Worm (Caenorhabditis elegans): ENCODE data around the gene sre-38.

sre-38 gene

DNA sequence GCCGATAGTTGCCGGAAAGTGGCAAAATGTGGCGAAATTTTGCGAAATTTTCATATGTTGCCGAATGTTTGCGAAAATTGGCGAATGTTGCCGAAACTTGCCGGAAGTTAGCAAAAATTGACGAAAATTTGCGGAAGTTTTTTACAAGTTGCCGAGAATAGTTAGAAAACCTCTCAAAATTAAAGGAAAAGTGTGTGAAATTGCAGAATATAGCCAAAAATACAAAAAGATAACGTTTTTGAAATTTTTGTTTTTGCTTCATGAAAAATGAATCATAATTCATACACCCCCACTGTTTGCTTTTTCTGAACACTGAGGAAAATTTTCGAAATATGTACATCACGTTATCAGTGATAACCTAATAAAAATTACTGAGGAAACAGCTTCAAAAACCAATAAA, 24.3 kb downstream of the sre-38 start:
- TF ChIP-seq dmd-6 (GFP tag; IDR thresholded peaks at IDR 0.05), result no peak

- no peak for TF ChIP-seq F10B5.3 (tag; optimal IDR thresholded peaks at IDR 0.05)
- no peak for TF ChIP-seq zfp-2 (tag; optimal IDR thresholded peaks at IDR 0.05)
- no peak for TF ChIP-seq lsy-2 (tag; optimal IDR thresholded peaks at IDR 0.05)
- TF ChIP-seq lir-3 (tag; optimal IDR thresholded peaks at IDR 0.05), result no peak
These were observed 25.2 kb downstream of the sre-38 start, which contains the start of gene fbxb-102 for ce11 chrII:12482622-12483021. fbxb-102 (plus strand) TSS chrII:12482922.

- TF ChIP-seq set-16 (GFP tag; IDR thresholded peaks at IDR 0.05) (0 out of 2 replicates have a peak, but pooled peaks have one; percentile 0), zip-2 (tag; optimal IDR thresholded peaks at IDR 0.05) (no peak)
These were observed 27.7 kb downstream of the sre-38 start, which contains the start of gene F15A4.10 for ce11 chrII:12485060-12485459. F15A4.10 (minus strand) TSS chrII:12485160.

ce11 chrII:12488810-12489209, 31.4 kb downstream of the sre-38 start:
- TF ChIP-seq nhr-41 (GFP tag; IDR thresholded peaks at IDR 0.05) (no peak), R02D3.7 (tag; optimal IDR thresholded peaks at IDR 0.05) (no peak), F10B5.3 (tag; optimal IDR thresholded peaks at IDR 0.05) (no peak), spr-3 (GFP tag; optimal IDR thresholded peaks at IDR 0.05) (no peak), ceh-82 (tag; optimal IDR thresholded peaks at IDR 0.05) (no peak), Y75B8A.6 (GFP tag; IDR thresholded peaks at IDR 0.05) (no peak), lin-29 (GFP tag; IDR thresholded peaks at IDR 0.05) (no peak), ztf-7 (tag; optimal IDR thresholded peaks at IDR 0.05) (no peak), zfp-2 (tag; optimal IDR thresholded peaks at IDR 0.05) (no peak), mxl-3 (GFP tag; optimal IDR thresholded peaks at IDR 0.05) (no peak), dve-1 (tag; optimal IDR thresholded peaks at IDR 0.05; ENCODE audit: insufficient read depth) (no peak), mdl-1 (tag; optimal IDR thresholded peaks at IDR 0.05) (no peak), php-3 (GFP tag; IDR thresholded peaks at IDR 0.05) (no peak)

DNA sequence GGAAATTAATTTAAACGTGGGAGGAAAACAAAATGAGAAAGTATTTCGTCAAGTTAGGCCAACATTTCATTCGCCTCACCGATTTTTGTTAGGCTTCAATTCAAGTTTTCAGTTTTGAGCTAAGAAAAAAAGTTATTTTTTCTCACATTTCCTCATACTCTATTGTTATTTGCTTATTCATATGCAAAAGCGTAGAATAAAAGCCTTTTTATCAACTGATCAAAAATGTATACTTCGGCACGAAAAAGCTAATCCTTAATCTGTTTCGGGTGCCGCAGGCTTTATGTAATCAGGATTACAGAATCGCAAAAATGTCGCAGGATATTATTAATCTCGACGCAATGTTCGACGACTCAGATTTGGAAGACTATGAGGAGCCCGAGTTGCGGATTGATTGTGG, 32.5 kb downstream of the sre-38 start, which contains the start of gene T21B4.15:
TSS of gene T21B4.15 (plus strand) at position 301 of the 400 bp plus-strand sequence.
- TF ChIP-seq F37D6.2 (tag; optimal IDR thresholded peaks at IDR 0.05) (no peak), spr-3 (GFP tag; optimal IDR thresholded peaks at IDR 0.05) (no peak), Y105C5A.15 (GFP tag; IDR thresholded peaks at IDR 0.05) (no peak), dmd-8 (GFP tag; IDR thresholded peaks at IDR 0.05) (no peak), mxl-2 (GFP tag; conservative IDR thresholded peaks at IDR 0.05) (no peak), saeg-2 (GFP tag; IDR thresholded peaks at IDR 0.05) (no peak), lin-1 (GFP tag; IDR thresholded peaks at IDR 0.05) (no peak), F49E8.2 (tag; optimal IDR thresholded peaks at IDR 0.05; ENCODE audit: borderline replicate concordance) (no peak), Y48G9A.11 (GFP tag; IDR thresholded peaks at IDR 0.05) (no peak)

DNA sequence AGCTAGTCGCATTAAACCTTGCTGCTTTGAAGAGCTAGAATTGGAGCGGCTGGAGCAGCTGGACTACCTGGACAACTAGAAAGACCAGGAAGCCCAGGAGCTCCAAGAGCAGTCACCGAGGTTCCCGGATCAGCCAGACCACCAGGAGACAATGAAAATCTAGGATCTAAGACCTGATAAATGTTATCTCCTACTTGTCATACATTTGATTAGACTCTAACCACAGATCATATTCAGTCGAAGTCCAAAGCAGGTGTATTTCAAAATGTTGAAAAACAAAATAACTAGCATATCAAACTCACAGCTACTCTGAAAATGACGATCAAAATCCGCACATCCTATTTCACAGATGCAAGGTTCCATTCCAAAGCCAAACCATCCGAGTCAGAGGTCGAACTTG, 34.6 kb downstream of the sre-38 start, which contains the start of gene srz-6:
TSS of gene srz-6 (plus strand) at position 301 of the 400 bp plus-strand sequence.
- no peak for TF ChIP-seq attf-4 (tag; optimal IDR thresholded peaks at IDR 0.05)
- no peak for TF ChIP-seq zfp-3 (GFP tag; conservative IDR thresholded peaks at IDR 0.05)
- TF ChIP-seq saeg-2 (GFP tag; IDR thresholded peaks at IDR 0.05), result no peak
- TF ChIP-seq tra-1 (GFP tag; IDR thresholded peaks at IDR 0.05), result no peak
- TF ChIP-seq lin-1 (GFP tag; IDR thresholded peaks at IDR 0.05), result no peak
- TF ChIP-seq pha-4 (GFP tag; IDR thresholded peaks at IDR 0.05), result no peak
- no peak for TF ChIP-seq pha-4 (tag; optimal IDR thresholded peaks at IDR 0.05)
- TF ChIP-seq D1046.2 (GFP tag; IDR thresholded peaks at IDR 0.05), result no peak
- no peak for TF ChIP-seq ztf-7 (tag; optimal IDR thresholded peaks at IDR 0.05)
- TF ChIP-seq Y105C5A.15 (GFP tag; IDR thresholded peaks at IDR 0.05), result no peak
- TF ChIP-seq zfp-2 (tag; optimal IDR thresholded peaks at IDR 0.05), result no peak
- no peak for TF ChIP-seq ctbp-1 (GFP tag; IDR thresholded peaks at IDR 0.05)
- TF ChIP-seq fkh-10 (GFP tag; optimal IDR thresholded peaks at IDR 0.05), result no peak
- TF ChIP-seq Y48G9A.11 (GFP tag; IDR thresholded peaks at IDR 0.05), result no peak
- no peak for TF ChIP-seq ceh-28 (tag; optimal IDR thresholded peaks at IDR 0.05)
- no peak for TF ChIP-seq mxl-3 (GFP tag; optimal IDR thresholded peaks at IDR 0.05)
- no peak for TF ChIP-seq dve-1 (tag; optimal IDR thresholded peaks at IDR 0.05; ENCODE audit: insufficient read depth)
- TF ChIP-seq aha-1 (tag), result no peak
- no peak for TF ChIP-seq fos-1 (tag; optimal IDR thresholded peaks at IDR 0.05)
